Worm (Caenorhabditis elegans): ENCODE data around the gene T05C1.5.

DNA sequence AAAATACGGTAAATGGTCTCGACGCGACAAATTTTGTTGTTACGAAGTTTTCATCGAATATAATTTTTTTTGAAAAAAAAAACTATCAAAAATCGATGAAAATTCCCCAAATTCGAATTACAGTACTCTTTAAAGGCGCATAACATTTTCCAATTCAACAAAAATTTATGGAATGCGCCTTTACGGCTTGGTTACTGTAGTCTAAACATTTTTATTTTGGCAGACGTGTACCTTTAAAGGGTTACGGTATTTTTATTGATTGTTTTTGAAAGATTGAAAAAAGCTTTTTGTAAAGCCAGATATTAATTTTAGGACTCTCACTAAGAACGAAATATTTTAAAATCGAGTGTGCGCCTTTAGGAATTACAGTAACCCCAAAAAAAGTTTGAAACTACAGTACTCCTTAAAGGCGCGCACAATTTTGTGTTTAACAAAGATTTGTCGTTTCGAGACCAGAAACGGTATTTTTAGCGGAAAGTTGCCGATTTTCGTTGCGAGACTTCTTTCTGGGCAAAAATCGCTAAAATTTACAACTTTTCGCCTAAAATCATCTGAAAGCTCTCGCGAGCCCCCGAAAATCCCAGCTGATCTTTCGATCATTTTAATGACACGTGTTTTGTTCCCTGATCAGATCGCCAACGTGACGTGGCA, 16.5 kb downstream of the T05C1.5 start:
- no peak for TF ChIP-seq pha-4 (tag; optimal IDR thresholded peaks at IDR 0.05)
- no peak for TF ChIP-seq him-1 (tag; optimal IDR thresholded peaks at IDR 0.05)
- no peak for TF ChIP-seq F37B4.10 (GFP tag; IDR thresholded peaks at IDR 0.05)

Data from whole organism, young adult.